Worm (Caenorhabditis elegans) whole organism, L4 larva: ENCODE data around the gene Y40B10A.9.

Experiments
- D1046.2 ChIP-seq: fragments of 200-800 bp; sonication (Bioruptor generic); IDR thresholded peaks from 2 replicates; pipeline ENCODE4 v1.3.6; 2022; ENCODE audit warnings: missing genetic modification characterization, missing compliant biosample characterization
- F10B5.3 ChIP-seq: sonication (generic microtip); optimal IDR thresholded peaks from 2 replicates; lab custom pipeline; 2016; ENCODE audit warnings: mild to moderate bottlenecking, missing genetic modification characterization, missing compliant biosample characterization
- F44E2.7 ChIP-seq: fragments of 200-800 bp; sonication (Bioruptor generic); IDR thresholded peaks from 2 replicates; pipeline ENCODE4 v2.1.2; 2022; ENCODE audit warnings: missing genetic modification characterization, missing compliant biosample characterization
- T26A8.4 ChIP-seq: fragments of 200-800 bp; sonication (Bioruptor generic); IDR thresholded peaks from 2 replicates; pipeline ENCODE4 v1.3.6; 2022; ENCODE audit warnings: missing genetic modification characterization, missing compliant biosample characterization
- Y48G9A.11 ChIP-seq: fragments of 200-800 bp; sonication (Bioruptor generic); IDR thresholded peaks from 2 replicates; pipeline ENCODE4 v1.3.6; 2022; ENCODE audit warnings: missing genetic modification reagents, missing genetic modification characterization, missing compliant biosample characterization
- Y75B8A.6 ChIP-seq: fragments of 200-800 bp; sonication (Bioruptor generic); IDR thresholded peaks from 2 replicates; pipeline ENCODE4 v1.3.6; 2022; ENCODE audit warnings: missing genetic modification reagents, missing genetic modification characterization, missing compliant biosample characterization
- ZK337.2 ChIP-seq: fragments of 200-800 bp; sonication (Bioruptor generic); IDR thresholded peaks from 2 replicates; pipeline ENCODE4 v1.3.6; 2022; ENCODE audit warnings: missing genetic modification reagents, missing genetic modification characterization, missing compliant biosample characterization
- aha-1 ChIP-seq: fragments of 150-350 bp; peaks from one replicate; lab custom pipeline; 2014; ENCODE audit warnings: missing biosample characterization, missing genetic modification characterization
- aly-2 ChIP-seq: sonication (generic microtip); optimal IDR thresholded peaks from 2 replicates; lab custom pipeline; 2018; ENCODE audit warnings: missing biosample characterization, missing genetic modification characterization
- ama-1 ChIP-seq: fragments of 150-350 bp; optimal IDR thresholded peaks from 2 replicates; lab custom pipeline; 2014; ENCODE audit warnings: inconsistent platforms, mixed read lengths
- attf-4 ChIP-seq: sonication (generic microtip); optimal IDR thresholded peaks from 3 replicates; lab custom pipeline; 2017; ENCODE audit warnings: missing biosample characterization, missing genetic modification characterization
- ctbp-1 ChIP-seq: fragments of 200-800 bp; sonication (Bioruptor generic); IDR thresholded peaks from 2 replicates; pipeline ENCODE4 v1.3.6; 2022; ENCODE audit warnings: missing genetic modification reagents, missing genetic modification characterization, missing compliant biosample characterization
- daf-16 ChIP-seq, 3 experiments: sonication (generic microtip); optimal IDR thresholded peaks; 2 replicates each; lab custom pipeline; 2016 to 2017; ENCODE audit warnings: missing genetic modification characterization in 3 of 3, missing genetic modification reagents in 3 of 3, mild to moderate bottlenecking in 2 of 3, missing compliant biosample characterization in 2 of 3, missing biosample characterization in 1 of 3, moderate library complexity in 1 of 3
- dpl-1 ChIP-seq: fragments of 150-350 bp; optimal IDR thresholded peaks from 2 replicates; lab custom pipeline; 2014; ENCODE audit warnings: missing biosample characterization, missing genetic modification reagents, missing genetic modification characterization
- gei-8 ChIP-seq: fragments of 200-800 bp; sonication (Bioruptor generic); optimal IDR thresholded peaks from 2 replicates; lab custom pipeline; 2018; ENCODE audit warnings: mild to moderate bottlenecking, missing genetic modification characterization, missing compliant biosample characterization
- hif-1 ChIP-seq, 2 experiments: sonication (generic microtip); optimal IDR thresholded peaks; 2 replicates each; lab custom pipeline; 2016 to 2017; ENCODE audit warnings: missing compliant biosample characterization in 2 of 2, missing genetic modification characterization in 2 of 2, missing genetic modification reagents in 2 of 2, missing genotype in 2 of 2, mild to moderate bottlenecking in 1 of 2
- hlh-11 ChIP-seq: fragments of 200-800 bp; sonication (Bioruptor generic); optimal IDR thresholded peaks from 2 replicates; lab custom pipeline; 2018; ENCODE audit warnings: mild to moderate bottlenecking, missing genetic modification characterization, missing compliant biosample characterization
- lin-1 ChIP-seq: fragments of 200-800 bp; sonication (Bioruptor generic); IDR thresholded peaks from 2 replicates; pipeline ENCODE4 v1.3.6; 2022; ENCODE audit warnings: missing genetic modification reagents, missing genetic modification characterization, missing compliant biosample characterization
- lin-39 ChIP-seq: fragments of 150-350 bp; optimal IDR thresholded peaks from 2 replicates; lab custom pipeline; 2014; ENCODE audit warnings: missing biosample characterization, missing genetic modification reagents, missing genetic modification characterization
- lir-3 ChIP-seq: sonication (generic microtip); optimal IDR thresholded peaks from 2 replicates; lab custom pipeline; 2016; ENCODE audit warnings: mild to moderate bottlenecking, missing genetic modification characterization, missing compliant biosample characterization
- mes-2 ChIP-seq: sonication (generic microtip); optimal IDR thresholded peaks from 2 replicates; lab custom pipeline; 2016; ENCODE audit warnings: missing genotype, mild to moderate bottlenecking, missing genetic modification characterization, missing compliant biosample characterization; ENCODE audit not compliant: poor library complexity, severe bottlenecking
- mxl-3 ChIP-seq: fragments of 200-800 bp; sonication (Bioruptor generic); optimal IDR thresholded peaks from 2 replicates; lab custom pipeline; 2018; ENCODE audit warnings: mild to moderate bottlenecking, missing genetic modification characterization, missing compliant biosample characterization
- nhr-11 ChIP-seq: fragments of 150-350 bp; optimal IDR thresholded peaks from 2 replicates; lab custom pipeline; 2014; ENCODE audit warnings: missing biosample characterization, missing genetic modification characterization
- nhr-111 ChIP-seq: fragments of 200-800 bp; sonication (Bioruptor generic); optimal IDR thresholded peaks from 2 replicates; lab custom pipeline; 2018; ENCODE audit warnings: mild to moderate bottlenecking, missing genetic modification characterization, missing compliant biosample characterization
- nhr-237 ChIP-seq: sonication (generic microtip); optimal IDR thresholded peaks from 2 replicates; lab custom pipeline; 2017; ENCODE audit warnings: missing biosample characterization, missing genetic modification characterization
- nhr-25 ChIP-seq: sonication (generic microtip); optimal IDR thresholded peaks from 2 replicates; lab custom pipeline; 2017; ENCODE audit warnings: missing genetic modification characterization, mild to moderate bottlenecking, missing compliant biosample characterization, antibody characterized with exemption, moderate library complexity, borderline replicate concordance; ENCODE audit not compliant: insufficient read depth
- nhr-6 ChIP-seq: fragments of 150-350 bp; optimal IDR thresholded peaks from 2 replicates; lab custom pipeline; 2014; ENCODE audit warnings: missing biosample characterization, missing genetic modification characterization
- pha-4 ChIP-seq, 2 experiments: fragments of 150-350 bp in 1 of 2; fragments of 200-800 bp in 1 of 2; sonication (Bioruptor generic) in 1 of 2; IDR thresholded peaks in 1 of 2; optimal IDR thresholded peaks in 1 of 2; 2 replicates each; pipeline versions ENCODE4 v1.3.6 to Lab custom; 2014 to 2022; ENCODE audit warnings: missing genetic modification characterization in 2 of 2, missing genetic modification reagents in 2 of 2, missing biosample characterization in 1 of 2, missing compliant biosample characterization in 1 of 2
- pqm-1 ChIP-seq: sonication (generic microtip); optimal IDR thresholded peaks from 2 replicates; lab custom pipeline; 2017; ENCODE audit warnings: missing biosample characterization, missing genetic modification characterization
- saeg-2 ChIP-seq: fragments of 200-800 bp; sonication (Bioruptor generic); IDR thresholded peaks from 2 replicates; pipeline ENCODE4 v1.3.6; 2022; ENCODE audit warnings: missing genetic modification reagents, missing genetic modification characterization, missing compliant biosample characterization
- sdz-12 ChIP-seq: fragments of 200-800 bp; sonication (Bioruptor generic); optimal IDR thresholded peaks from 2 replicates; lab custom pipeline; 2018; ENCODE audit warnings: mild to moderate bottlenecking, missing genetic modification characterization, missing compliant biosample characterization
- set-16 ChIP-seq: fragments of 200-800 bp; sonication (Bioruptor generic); IDR thresholded peaks from 2 replicates; pipeline ENCODE4 v1.3.6; 2022; ENCODE audit warnings: missing genetic modification reagents, missing genetic modification characterization, missing compliant biosample characterization
- skn-1 ChIP-seq: fragments of 150-350 bp; optimal IDR thresholded peaks from 2 replicates; lab custom pipeline; 2014; ENCODE audit warnings: missing biosample characterization, missing genetic modification characterization
- snpc-1.2 ChIP-seq: fragments of 200-800 bp; sonication (Bioruptor generic); IDR thresholded peaks from 2 replicates; pipeline ENCODE4 v1.3.6; 2022; ENCODE audit warnings: missing genetic modification reagents, missing genetic modification characterization, missing compliant biosample characterization
- unc-62 ChIP-seq, 3 experiments: fragments of 150-350 bp in 1 of 3; sonication (generic microtip); optimal IDR thresholded peaks in 2 of 3; peaks in 1 of 3; 1 replicate in 1 of 3; 2 replicates in 2 of 3; lab custom pipeline; 2014 to 2017; ENCODE audit warnings: missing biosample characterization in 3 of 3, missing genetic modification characterization in 3 of 3, missing genetic modification reagents in 3 of 3, missing genotype in 1 of 3
- zip-11 ChIP-seq: fragments of 200-800 bp; sonication (Bioruptor generic); IDR thresholded peaks from 2 replicates; pipeline ENCODE4 v1.3.6; 2022; ENCODE audit warnings: missing genetic modification characterization, missing compliant biosample characterization
- zip-2 ChIP-seq: fragments of 150-350 bp; optimal IDR thresholded peaks from 2 replicates; lab custom pipeline; 2014; ENCODE audit warnings: missing biosample characterization, missing genetic modification characterization
- ztf-11 ChIP-seq: fragments of 150-350 bp; optimal IDR thresholded peaks from 2 replicates; lab custom pipeline; 2014; ENCODE audit warnings: missing biosample characterization, missing genetic modification characterization
- ztf-7 ChIP-seq: fragments of 150-350 bp; optimal IDR thresholded peaks from 2 replicates; lab custom pipeline; 2014; ENCODE audit warnings: missing biosample characterization, missing genetic modification characterization

Y40B10A.9 gene

DNA sequence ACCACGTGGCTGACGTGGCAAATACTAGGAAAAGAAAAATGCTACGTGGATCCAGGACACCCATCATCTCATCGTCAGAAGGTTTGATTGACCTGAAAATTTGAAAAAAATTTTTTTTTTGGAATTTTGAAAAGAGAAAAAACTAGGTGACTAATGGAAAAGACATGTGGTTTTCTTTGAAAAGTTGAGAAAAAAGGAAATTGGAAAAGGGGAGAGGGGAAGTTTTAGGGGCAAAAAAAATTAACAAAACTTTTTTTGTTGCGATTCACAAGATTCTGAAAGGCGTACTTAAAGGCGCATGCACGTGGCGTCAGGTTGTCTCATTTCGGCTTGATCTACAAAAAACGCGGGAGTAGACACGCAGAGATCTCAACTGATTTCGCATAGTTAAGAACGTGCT is at the start of gene Y40B10A.9:
Gene Y40B10A.9 (minus strand): TSS at position 101 of the 400 bp plus-strand sequence.
- TF ChIP-seq daf-16 (GFP tag; optimal IDR thresholded peaks at IDR 0.05; lab: Kevin White, UChicago) (no peak), daf-16 (tag; optimal IDR thresholded peaks at IDR 0.05; lab: Kevin White, UChicago) (no peak), nhr-111 (no peak), saeg-2 (GFP tag; lab: Robert Waterston, UW) (no peak), ztf-11 (no peak), hif-1 (tag; optimal IDR thresholded peaks at IDR 0.05; lab: Kevin White, UChicago) (no peak), Y75B8A.6 (GFP tag; lab: Robert Waterston, UW) (no peak), set-16 (GFP tag; lab: Robert Waterston, UW) (no peak), zip-11 (no peak), mes-2 (tag; lab: Kevin White, UChicago) (no peak), aly-2 (tag; lab: Kevin White, UChicago) (no peak), lir-3 (no peak), ctbp-1 (GFP tag; lab: Robert Waterston, UW) (no peak), lin-39 (tag; lab: Kevin White, UChicago) (no peak), pha-4 (GFP tag; IDR thresholded peaks at IDR 0.05; lab: Robert Waterston, UW) (no peak), pha-4 (tag; optimal IDR thresholded peaks at IDR 0.05; lab: Kevin White, UChicago) (no peak), F44E2.7 (GFP tag; lab: Robert Waterston, UW) (no peak)

DNA sequence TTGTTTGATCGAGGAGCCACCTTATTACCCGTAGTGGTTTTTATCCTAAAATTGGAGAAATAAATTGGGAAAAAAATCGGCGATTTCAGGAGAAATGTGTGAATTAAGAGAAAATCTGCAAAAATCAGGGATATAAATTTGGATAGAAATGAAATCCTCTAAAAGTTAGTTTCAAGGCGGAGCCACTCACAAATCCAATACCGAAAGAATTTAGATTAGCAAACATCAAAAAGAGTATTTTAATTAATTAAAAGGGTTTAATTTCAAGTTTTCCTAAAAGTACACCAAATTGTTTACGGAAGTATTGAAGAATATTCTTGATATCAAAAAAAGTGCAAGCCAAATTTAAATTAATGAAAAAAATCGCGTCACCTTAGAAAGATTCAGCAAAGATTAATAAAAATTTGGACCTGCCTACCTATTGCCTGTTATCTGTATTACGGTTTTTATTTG is 49.2 kb upstream of the Y40B10A.9 start, which contains the start of gene F22F7.8:
Gene F22F7.8 (minus strand): TSS at position 51 of the 453 bp plus-strand sequence.
- TF ChIP-seq mes-2 (tag; lab: Kevin White, UChicago) (no peak), aha-1 (tag; lab: Kevin White, UChicago) (peak; percentile 91), nhr-11 (tag; lab: Kevin White, UChicago) (no peak)

DNA sequence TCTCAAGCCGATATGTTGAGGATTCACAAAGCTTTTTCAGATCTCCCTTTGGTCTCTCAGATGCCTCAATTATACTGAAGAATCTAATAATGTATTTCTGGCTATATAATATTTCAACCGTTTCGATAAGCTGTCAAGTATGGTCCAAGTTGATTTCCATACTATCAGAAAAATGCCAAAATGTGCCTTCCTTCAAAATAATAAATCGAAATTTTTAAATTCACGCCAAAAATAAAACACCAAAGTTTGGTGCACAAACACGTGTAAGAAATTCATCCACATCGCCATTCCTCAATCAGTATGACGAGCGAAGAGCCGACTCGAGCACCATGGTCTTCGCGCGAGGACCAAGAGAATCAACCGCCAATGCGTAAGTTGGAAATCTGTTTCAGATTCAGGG is 46.8 kb upstream of the Y40B10A.9 start, which contains the start of gene F22F7.11:
Gene F22F7.11 (plus strand): TSS at position 301 of the 400 bp plus-strand sequence.
- TF ChIP-seq D1046.2 (GFP tag; lab: Robert Waterston, UW), result no peak

- TF ChIP-seq Y48G9A.11 (GFP tag; lab: Robert Waterston, UW) (no peak), ZK337.2 (GFP tag; lab: Robert Waterston, UW) (no peak), nhr-25 (no peak), lir-3 (no peak), Y75B8A.6 (GFP tag; lab: Robert Waterston, UW) (no peak), hlh-11 (tag; lab: Kevin White, UChicago) (no peak), skn-1 (tag; lab: Kevin White, UChicago) (no peak)
These were observed 45.9 kb upstream of the Y40B10A.9 start, which contains the start of gene bgnt-1.2 for ce11 chrV:2118574-2118973. Gene bgnt-1.2 (minus strand): TSS chrV:2118674.

ce11 chrV:2110368-2110767 is 37.7 kb upstream of the Y40B10A.9 start, which contains the start of gene F22F7.3:
Gene F22F7.3 (plus strand): TSS chrV:2110668.
- TF ChIP-seq ama-1 (lab: Kevin White, UChicago) (no peak), set-16 (GFP tag; lab: Robert Waterston, UW) (no peak), zip-2 (tag; lab: Kevin White, UChicago) (no peak), gei-8 (GFP tag; lab: Kevin White, UChicago) (no peak)

DNA sequence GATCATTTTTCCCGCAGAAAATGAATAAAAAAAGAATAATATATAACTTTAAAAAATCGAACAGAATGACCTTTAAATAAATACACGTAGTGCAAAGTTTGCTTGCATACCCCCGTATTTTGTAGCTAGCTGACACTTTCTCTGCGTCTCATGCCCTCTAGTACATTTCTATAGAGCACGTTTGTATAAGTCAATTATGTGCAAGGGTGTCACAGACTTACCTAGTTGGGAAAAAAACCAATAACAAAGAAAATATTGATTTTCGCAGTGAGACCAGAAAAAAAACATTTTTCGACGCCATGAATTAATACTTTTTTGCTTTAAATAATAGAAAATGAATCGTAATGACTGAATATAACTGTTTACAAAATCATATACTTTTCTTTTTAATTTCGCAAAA is 36.6 kb upstream of the Y40B10A.9 start, which contains the start of gene ckb-4:
Gene ckb-4 (minus strand): TSS at position 140 of the 400 bp plus-strand sequence.
- TF ChIP-seq T26A8.4 (GFP tag; lab: Robert Waterston, UW) (no peak), ztf-7 (tag; lab: Kevin White, UChicago) (no peak), attf-4 (tag; lab: Kevin White, UChicago) (no peak), dpl-1 (GFP tag; lab: Kevin White, UChicago) (peak; percentile 32), pha-4 (GFP tag; IDR thresholded peaks at IDR 0.05; lab: Robert Waterston, UW) (no peak), pha-4 (tag; optimal IDR thresholded peaks at IDR 0.05; lab: Kevin White, UChicago) (peak; percentile 44), zip-11 (no peak), lir-3 (no peak), sdz-12 (GFP tag; lab: Kevin White, UChicago) (no peak), lin-1 (GFP tag; lab: Robert Waterston, UW) (no peak), snpc-1.2 (no peak), F10B5.3 (tag; lab: Kevin White, UChicago) (no peak), mxl-3 (GFP tag; lab: Kevin White, UChicago) (no peak), hif-1 (tag; optimal IDR thresholded peaks at IDR 0.05; lab: Kevin White, UChicago) (peak in 1 of 2 experiments; percentile 2), gei-8 (GFP tag; lab: Kevin White, UChicago) (no peak), pqm-1 (tag; lab: Kevin White, UChicago) (peak; percentile 4), nhr-6 (tag; lab: Kevin White, UChicago) (peak; percentile 39), nhr-237 (no peak), unc-62 (GFP tag; optimal IDR thresholded peaks at IDR 0.05 in 1 of 2; lab: Kevin White, UChicago) (no peak), unc-62 (tag; optimal IDR thresholded peaks at IDR 0.05; lab: Kevin White, UChicago) (no peak), set-16 (GFP tag; lab: Robert Waterston, UW) (no peak)
